Worm (Caenorhabditis elegans) whole organism, young adult: ENCODE results near the gene srx-46.

Experiments
- akir-1 ChIP-seq: fragments of 200-800 bp; sonication (Bioruptor generic); optimal IDR thresholded peaks from 2 replicates; lab custom pipeline; 2018; ENCODE audit warnings: mild to moderate bottlenecking, missing genetic modification characterization, moderate library complexity, missing compliant biosample characterization
- ama-1 ChIP-seq, 3 experiments: fragments of 150-350 bp in 1 of 3; sonication (generic microtip) in 2 of 3; optimal IDR thresholded peaks; 2 replicates each; lab custom pipeline; 2014 to 2018; ENCODE audit warnings: missing biosample characterization in 2 of 3, missing genetic modification characterization in 2 of 3, missing genetic modification reagents in 2 of 3
- aptf-3 ChIP-seq: fragments of 200-800 bp; sonication (Bioruptor generic); IDR thresholded peaks from 2 replicates; pipeline ENCODE4 v1.3.6; 2022; ENCODE audit warnings: missing genetic modification characterization, missing compliant biosample characterization
- ekl-4 ChIP-seq: fragments of 200-800 bp; sonication (Bioruptor generic); IDR thresholded peaks from 2 replicates; pipeline ENCODE4 v1.3.6; 2022; ENCODE audit warnings: missing genetic modification reagents, missing genetic modification characterization, missing compliant biosample characterization
- ets-4 ChIP-seq: fragments of 200-800 bp; sonication (Bioruptor generic); optimal IDR thresholded peaks from 2 replicates; lab custom pipeline; 2018; ENCODE audit warnings: mild to moderate bottlenecking, missing genetic modification characterization, missing compliant biosample characterization
- him-1 ChIP-seq: sonication (generic microtip); optimal IDR thresholded peaks from 2 replicates; lab custom pipeline; 2016; ENCODE audit warnings: missing genotype, missing genetic modification reagents, missing genetic modification characterization, missing compliant biosample characterization
- hlh-26 ChIP-seq: fragments of 200-800 bp; sonication (Bioruptor generic); conservative IDR thresholded peaks from 2 replicates; pipeline ENCODE4 v1.3.6; 2022; ENCODE audit warnings: missing genetic modification reagents, missing genetic modification characterization, missing compliant biosample characterization
- lag-1 ChIP-seq: fragments of 200-800 bp; sonication (Bioruptor generic); IDR thresholded peaks from 2 replicates; pipeline ENCODE4 v1.3.6; 2022; ENCODE audit warnings: missing genetic modification reagents, missing genetic modification characterization, missing compliant biosample characterization
- nhr-90 ChIP-seq: sonication (generic microtip); optimal IDR thresholded peaks from 2 replicates; lab custom pipeline; 2016; ENCODE audit warnings: missing genotype, mild to moderate bottlenecking, missing genetic modification characterization, missing compliant biosample characterization
- rcor-1 ChIP-seq: fragments of 200-800 bp; sonication (Bioruptor generic); IDR thresholded peaks from 2 replicates; pipeline ENCODE4 v1.3.6; 2022; ENCODE audit warnings: missing genetic modification reagents, missing genetic modification characterization, missing compliant biosample characterization
- tlf-1 ChIP-seq: fragments of 200-800 bp; sonication (Bioruptor generic); optimal IDR thresholded peaks from 2 replicates; lab custom pipeline; 2018; ENCODE audit warnings: mild to moderate bottlenecking, missing genetic modification characterization, missing compliant biosample characterization

- no peak for TF ChIP-seq ama-1 (optimal IDR thresholded peaks at IDR 0.05; lab: Kevin White, UChicago)
- TF ChIP-seq ama-1 (GFP tag; optimal IDR thresholded peaks at IDR 0.05; lab: Kevin White, UChicago), result no peak
- no peak for TF ChIP-seq him-1 (tag; lab: Kevin White, UChicago)
- no peak for TF ChIP-seq ets-4 (GFP tag; lab: Kevin White, UChicago)
- no peak for TF ChIP-seq tlf-1
- TF ChIP-seq lag-1 (GFP tag; lab: Robert Waterston, UW), result no peak
- TF ChIP-seq nhr-90 (tag; lab: Kevin White, UChicago), result no peak
- TF ChIP-seq aptf-3 (GFP tag; lab: Robert Waterston, UW), result no peak
- TF ChIP-seq rcor-1 (GFP tag; lab: Robert Waterston, UW), result no peak
- TF ChIP-seq hlh-26, result no peak
- no peak for TF ChIP-seq ekl-4 (GFP tag; lab: Robert Waterston, UW)
- TF ChIP-seq akir-1 (GFP tag; lab: Kevin White, UChicago), result no peak
These were observed 30.2 kb upstream of the srx-46 start, which contains the start of gene tag-153 for ce11 chrV:9322886-9323285.
